Worm (Caenorhabditis elegans): ENCODE data around the gene F12D9.2.

The F12D9.2 gene

ce11 chrX:8650535-8650934 lies 3.6 kb upstream of the F12D9.2 start (continued):
- TF ChIP-seq madf-10 (tag; optimal IDR thresholded peaks at IDR 0.05) (peak; percentile 43), rec-8 (tag; optimal IDR thresholded peaks at IDR 0.05) (peak; percentile 36 to 48), zim-3 (tag; optimal IDR thresholded peaks at IDR 0.05) (peak; percentile 36), ztf-22 (GFP tag; optimal IDR thresholded peaks at IDR 0.05) (peak; percentile 18), efl-1 (GFP tag; optimal IDR thresholded peaks at IDR 0.05) (peak; percentile 13), snpc-3.4 (tag; optimal IDR thresholded peaks at IDR 0.05) (peak; percentile 57), him-1 (tag; optimal IDR thresholded peaks at IDR 0.05) (peak; percentile 73), nfya-1 (tag; optimal IDR thresholded peaks at IDR 0.05; ENCODE audit: borderline replicate concordance, insufficient read depth) (no peak), ztf-26 (tag; optimal IDR thresholded peaks at IDR 0.05) (no peak), repo-1 (tag; optimal IDR thresholded peaks at IDR 0.05) (peak; percentile 49), B0035.1 (tag; optimal IDR thresholded peaks at IDR 0.05) (peak; percentile 69), attf-6 (GFP tag; IDR thresholded peaks at IDR 0.05) (peak; percentile 72; the same call in 1 of the 2 replicates), ama-1 (optimal IDR thresholded peaks at IDR 0.05) (no peak), ama-1 (GFP tag; optimal IDR thresholded peaks at IDR 0.05) (peak; percentile 7 to 68), lin-40 (tag; optimal IDR thresholded peaks at IDR 0.05) (peak; percentile 39), dox-1 (GFP tag; IDR thresholded peaks at IDR 0.05) (no peak; the same call in 1 of the 2 replicates), snpc-1.3 (tag; optimal IDR thresholded peaks at IDR 0.05; ENCODE audit: insufficient read depth) (peak; percentile 72), lir-1 (GFP tag; conservative IDR thresholded peaks at IDR 0.05) (no peak), lin-54 (GFP tag; optimal IDR thresholded peaks at IDR 0.05) (no peak), mes-4 (tag; optimal IDR thresholded peaks at IDR 0.05) (peak; percentile 10), egl-44 (GFP tag; IDR thresholded peaks at IDR 0.05) (0 out of 2 replicates have a peak, but pooled peaks have one; percentile 55), zfh-2 (GFP tag; conservative IDR thresholded peaks at IDR 0.05) (no peak)

ce11 chrX:8648582-8648981 lies 1.7 kb upstream of the F12D9.2 start:
- TF ChIP-seq egl-44 (GFP tag; IDR thresholded peaks at IDR 0.05) (no peak), aptf-2 (GFP tag; conservative IDR thresholded peaks at IDR 0.05) (no peak), Y56A3A.18 (GFP tag; IDR thresholded peaks at IDR 0.05) (no peak), B0336.3 (GFP tag; IDR thresholded peaks at IDR 0.05) (no peak), F57A8.1 (GFP tag; optimal IDR thresholded peaks at IDR 0.05) (no peak)

DNA sequence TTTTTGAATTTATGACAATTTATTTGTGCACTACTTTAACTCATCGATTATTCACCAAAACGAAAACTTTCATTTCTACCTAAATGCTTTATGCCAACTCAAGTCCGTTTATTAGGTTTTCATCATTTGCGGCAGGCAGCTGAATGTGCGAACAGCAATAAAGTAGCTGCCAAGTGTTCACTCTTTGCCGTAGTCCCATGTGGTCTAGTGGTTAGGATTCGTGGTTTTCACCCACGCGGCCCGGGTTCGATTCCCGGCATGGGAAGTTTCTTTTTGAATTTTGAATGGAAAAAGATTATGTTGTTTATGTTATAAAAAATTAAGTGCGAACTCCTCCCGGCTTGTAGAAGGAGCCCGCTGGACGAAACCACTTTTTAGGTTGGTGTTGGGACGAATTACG lies 610 bp downstream of the F12D9.2 start:
- TF ChIP-seq ZK185.1 (tag; optimal IDR thresholded peaks at IDR 0.05; ENCODE audit: poor library complexity, severe bottlenecking) (peak; percentile 79), K12H6.12 (tag; optimal IDR thresholded peaks at IDR 0.05) (peak; percentile 53), lsy-27 (tag; optimal IDR thresholded peaks at IDR 0.05; ENCODE audit: borderline replicate concordance, insufficient read depth) (peak; percentile 55), xnd-1 (tag; optimal IDR thresholded peaks at IDR 0.05) (no peak), Y95B8A.8 (GFP tag; IDR thresholded peaks at IDR 0.05) (peak; percentile 66), hlh-12 (tag; optimal IDR thresholded peaks at IDR 0.05) (no peak), rpc-1 (optimal IDR thresholded peaks at IDR 0.05) (peak; percentile 94), rpc-1 (tag; optimal IDR thresholded peaks at IDR 0.05) (peak; percentile 92), Y79H2A.3 (GFP tag; conservative IDR thresholded peaks at IDR 0.05) (no peak), sea-2 (GFP tag; IDR thresholded peaks at IDR 0.05) (no peak), egrh-3 (GFP tag; IDR thresholded peaks at IDR 0.05) (peak; percentile 20; the same call in 1 of the 2 replicates), F23B12.7 (tag; optimal IDR thresholded peaks at IDR 0.05; ENCODE audit: insufficient read depth) (peak; percentile 44), rcor-1 (GFP tag; IDR thresholded peaks at IDR 0.05) (peak; percentile 65), hrde-1 (tag; optimal IDR thresholded peaks at IDR 0.05; ENCODE audit: borderline replicate concordance) (no peak), lin-26 (GFP tag; IDR thresholded peaks at IDR 0.05) (peak; percentile 92), nfyb-1 (GFP tag; IDR thresholded peaks at IDR 0.05) (peak; percentile 82), die-1 (tag; optimal IDR thresholded peaks at IDR 0.05) (peak; percentile 92), madf-8 (GFP tag; conservative IDR thresholded peaks at IDR 0.05) (no peak), B0261.1 (tag; optimal IDR thresholded peaks at IDR 0.05) (peak; percentile 99), mes-4 (tag; optimal IDR thresholded peaks at IDR 0.05) (peak; percentile 86), snpc-1.3 (tag; optimal IDR thresholded peaks at IDR 0.05; ENCODE audit: insufficient read depth) (peak; percentile 78), mel-28 (tag; optimal IDR thresholded peaks at IDR 0.05; ENCODE audit: borderline replicate concordance) (no peak)
